Fruit fly (Drosophila melanogaster): ENCODE measurements around the gene CG3309.

Gene CG3309

DNA sequence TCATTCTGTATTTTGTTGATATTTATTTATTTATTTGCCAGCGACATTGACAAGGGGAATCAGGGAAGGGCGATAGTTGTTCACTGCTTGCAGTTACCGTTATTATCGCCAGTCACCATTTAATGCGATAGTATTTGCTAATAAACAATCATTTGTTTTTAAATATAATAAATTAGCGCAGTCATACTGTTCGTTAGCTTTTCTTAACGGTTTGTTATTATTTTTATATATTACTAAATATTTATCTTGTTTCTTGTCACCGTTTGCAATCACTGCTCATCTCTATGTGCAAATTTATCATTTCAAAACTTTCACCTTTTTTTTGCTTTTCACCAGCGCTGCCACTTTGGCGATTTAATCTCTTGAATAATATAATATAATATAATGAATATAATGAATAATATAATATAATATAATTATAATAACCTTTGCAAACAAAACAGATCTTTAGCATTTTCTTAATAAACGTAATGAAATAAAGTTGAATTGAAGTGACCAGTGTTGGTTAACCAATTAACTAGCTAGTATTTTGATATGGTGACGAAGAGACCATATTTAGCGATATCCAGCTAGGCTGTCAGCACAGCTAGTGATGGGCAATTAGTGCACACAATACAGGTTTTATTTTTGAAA, at the start of gene CG3309, which contains the start of gene XRCC1:
TSS of gene CG3309 (minus strand) at position 82 of the 633 bp plus-strand sequence.
TSS of gene XRCC1 (plus strand) at position 611 of the 633 bp plus-strand sequence.
- TF ChIP-seq CG8478 (optimal IDR thresholded peaks at IDR 0.05) (no peak), CTCF (optimal IDR thresholded peaks at IDR 0.05) (no peak)

DNA sequence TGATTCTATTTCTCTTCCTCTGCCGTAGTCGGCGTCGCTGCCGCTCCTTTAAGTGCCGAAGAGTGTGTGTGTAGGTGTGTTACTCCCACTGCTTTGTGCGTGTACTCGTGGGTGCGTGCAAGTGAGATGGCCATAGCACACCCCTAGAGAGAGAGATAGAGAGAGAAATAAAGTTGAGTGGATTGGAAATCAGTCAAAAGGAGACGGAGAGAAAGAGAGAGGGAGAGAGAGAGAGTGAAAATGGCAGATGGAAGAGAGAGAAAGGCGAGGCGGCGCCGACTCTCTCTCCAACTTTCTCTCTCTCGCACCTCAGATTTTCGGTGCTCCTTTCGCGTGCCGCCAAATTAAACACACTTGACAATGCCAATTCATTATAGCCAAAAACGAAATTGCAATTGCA, 34.9 kb upstream of the CG3309 start:
- TF ChIP-seq CG8478 (optimal IDR thresholded peaks at IDR 0.05) (no peak), CTCF (optimal IDR thresholded peaks at IDR 0.05) (no peak)

DNA sequence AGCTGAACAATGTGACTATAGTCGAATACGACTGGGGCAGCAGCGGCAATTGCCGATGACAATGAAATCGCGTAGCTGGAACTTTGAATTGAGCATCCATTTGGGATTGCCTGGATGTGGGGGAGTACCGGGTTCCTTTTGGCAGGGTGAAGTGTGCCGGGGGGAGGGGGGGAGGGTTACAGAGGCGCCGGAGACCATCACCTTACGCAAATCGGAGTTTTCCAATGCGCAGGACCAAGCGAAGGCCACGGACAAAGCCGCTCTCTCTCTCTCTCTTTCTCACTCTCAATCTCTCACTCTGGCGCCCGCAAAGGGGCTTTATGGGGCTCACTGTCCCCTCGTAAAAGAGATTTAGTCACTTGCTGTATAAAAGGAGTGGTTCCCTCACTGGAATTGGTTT, 34.0 kb upstream of the CG3309 start:
- TF ChIP-seq CG8478 (optimal IDR thresholded peaks at IDR 0.05) (no peak), CTCF (optimal IDR thresholded peaks at IDR 0.05) (no peak)

DNA sequence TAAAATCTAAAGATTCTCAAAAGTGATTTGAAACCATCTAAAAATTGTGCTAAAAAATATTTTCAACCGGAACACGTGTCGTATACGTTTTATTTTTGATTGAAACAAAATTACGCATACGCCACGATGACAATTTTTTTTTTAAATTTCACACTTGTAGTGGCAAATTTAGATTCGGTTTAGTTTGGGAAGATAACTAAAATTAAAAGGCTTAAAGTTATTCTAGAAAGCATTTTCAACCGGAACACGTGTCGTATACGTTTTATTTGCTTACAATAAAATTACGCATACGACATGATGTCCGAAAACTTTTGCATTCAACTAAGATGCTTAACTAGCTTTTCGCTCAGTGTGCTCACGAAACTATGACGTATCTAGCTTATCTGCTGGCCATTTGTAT, 29.7 kb upstream of the CG3309 start:
- TF ChIP-seq CG8478 (optimal IDR thresholded peaks at IDR 0.05), result no peak
- TF ChIP-seq CTCF (optimal IDR thresholded peaks at IDR 0.05), result no peak

DNA sequence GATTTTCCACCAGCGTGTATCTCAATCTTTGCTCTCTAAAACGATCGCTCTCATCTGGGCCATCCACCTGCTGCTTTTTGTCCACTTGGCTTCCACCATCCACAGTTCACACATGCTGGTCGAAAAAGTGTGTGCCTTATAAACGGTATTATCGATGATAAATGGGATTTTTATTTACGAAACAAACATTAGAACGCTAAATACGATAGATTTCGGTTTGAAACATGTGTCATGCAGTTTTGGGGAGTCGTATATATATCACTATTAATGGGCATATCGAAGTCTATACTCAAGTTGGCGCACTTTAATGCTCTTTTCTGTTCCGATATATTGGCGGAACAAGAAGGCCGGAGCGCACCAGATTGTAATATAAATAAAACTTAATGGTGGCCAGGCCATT, 27.9 kb upstream of the CG3309 start:
- TF ChIP-seq CG8478 (optimal IDR thresholded peaks at IDR 0.05), result no peak
- TF ChIP-seq CTCF (optimal IDR thresholded peaks at IDR 0.05), result no peak

DNA sequence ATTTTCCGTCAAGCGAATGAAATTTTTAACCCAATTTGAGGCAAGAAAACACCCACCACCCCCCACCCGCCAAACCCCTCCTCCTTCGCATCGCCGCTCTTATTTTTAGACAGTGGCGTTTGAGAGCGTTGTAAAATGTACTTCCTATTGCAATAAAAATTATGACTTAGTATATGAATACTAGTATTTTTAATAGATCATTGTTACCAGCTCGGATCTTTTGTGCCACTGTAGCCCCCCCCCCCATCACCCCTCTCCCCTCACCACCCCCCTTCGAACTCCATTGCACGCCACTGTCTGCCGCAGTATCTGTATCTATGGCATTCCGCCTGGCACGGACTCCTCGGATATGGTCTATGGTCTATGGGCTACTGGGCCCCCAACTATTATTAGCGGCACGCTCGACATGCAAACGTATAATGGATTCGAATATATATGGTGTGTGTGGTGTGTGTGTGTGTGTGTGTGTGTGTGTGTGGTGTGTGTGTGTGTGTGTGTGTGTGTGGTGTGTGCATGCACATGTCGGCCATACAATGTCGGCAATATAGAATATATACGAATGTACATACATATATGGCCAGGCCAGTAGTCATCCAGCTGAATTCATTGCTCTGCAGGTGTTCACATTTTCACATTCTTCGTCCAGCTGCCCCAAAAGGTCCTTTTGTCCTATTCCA, 20.9 kb upstream of the CG3309 start:
- TF ChIP-seq CG8478 (optimal IDR thresholded peaks at IDR 0.05) (no peak), CTCF (optimal IDR thresholded peaks at IDR 0.05) (no peak)

DNA sequence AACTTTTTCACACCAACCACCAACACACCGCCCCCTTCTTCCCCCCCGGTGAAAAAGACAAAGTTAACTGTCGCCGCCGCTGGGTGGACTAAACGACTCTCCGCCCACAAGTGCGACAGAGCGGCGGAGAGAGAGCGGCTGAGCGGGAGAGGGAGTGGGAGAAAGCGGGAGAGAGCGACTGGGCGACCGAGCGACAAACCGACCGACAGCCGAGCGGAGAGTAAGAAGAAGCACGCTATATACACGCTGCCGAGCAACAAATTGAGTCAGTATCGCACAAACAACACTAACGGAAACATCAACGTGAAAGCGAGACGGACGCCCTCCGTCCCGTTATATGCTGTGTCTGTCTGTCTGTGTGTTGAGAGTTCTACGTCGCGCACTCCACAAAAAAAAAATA, 10.8 kb upstream of the CG3309 start, which contains the start of gene SK:
TSS of gene SK (plus strand) at position 267 of the 400 bp plus-strand sequence.
- TF ChIP-seq CG8478 (optimal IDR thresholded peaks at IDR 0.05) (no peak), CTCF (optimal IDR thresholded peaks at IDR 0.05) (no peak)

DNA sequence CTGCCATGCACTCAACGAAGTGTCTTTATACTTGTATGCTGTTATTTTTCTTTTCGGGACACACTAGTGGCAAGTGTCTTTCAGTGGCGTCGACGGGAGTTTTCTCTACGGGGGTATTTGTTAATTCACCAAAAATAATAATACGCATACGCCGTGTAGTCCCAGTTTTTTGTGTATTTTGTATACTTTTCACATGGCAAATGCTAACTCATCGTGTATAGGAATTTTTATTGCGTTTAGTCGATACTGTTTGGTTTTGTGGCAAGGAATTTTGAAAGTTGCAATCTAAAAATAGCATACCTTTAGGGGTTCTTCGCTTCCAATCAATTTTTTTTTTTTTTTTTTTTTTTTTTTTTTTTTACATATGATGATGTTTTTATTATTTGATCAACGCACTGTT, 9.3 kb upstream of the CG3309 start:
- TF ChIP-seq CTCF (optimal IDR thresholded peaks at IDR 0.05) (no peak), CG8478 (optimal IDR thresholded peaks at IDR 0.05) (no peak)

DNA sequence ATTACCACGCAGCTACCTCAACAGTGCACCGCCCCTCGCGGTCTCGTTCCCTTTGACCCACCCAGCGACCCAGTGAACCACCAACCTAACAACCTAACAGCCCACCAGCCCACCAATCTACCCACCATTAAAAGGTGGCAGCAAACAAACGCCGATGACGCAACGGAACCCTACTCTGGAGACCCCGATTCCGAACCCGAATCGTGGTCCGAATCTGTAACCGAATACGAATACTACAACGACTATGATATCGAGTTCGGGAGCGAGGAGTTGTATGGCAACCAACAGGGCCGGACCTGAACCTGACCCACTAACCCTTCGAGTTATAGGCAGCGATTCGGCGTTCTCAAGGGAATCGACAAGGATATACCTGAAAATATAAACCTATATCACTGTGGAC, 8.2 kb upstream of the CG3309 start:
- TF ChIP-seq CTCF (optimal IDR thresholded peaks at IDR 0.05) (no peak), CG8478 (optimal IDR thresholded peaks at IDR 0.05) (no peak)

DNA sequence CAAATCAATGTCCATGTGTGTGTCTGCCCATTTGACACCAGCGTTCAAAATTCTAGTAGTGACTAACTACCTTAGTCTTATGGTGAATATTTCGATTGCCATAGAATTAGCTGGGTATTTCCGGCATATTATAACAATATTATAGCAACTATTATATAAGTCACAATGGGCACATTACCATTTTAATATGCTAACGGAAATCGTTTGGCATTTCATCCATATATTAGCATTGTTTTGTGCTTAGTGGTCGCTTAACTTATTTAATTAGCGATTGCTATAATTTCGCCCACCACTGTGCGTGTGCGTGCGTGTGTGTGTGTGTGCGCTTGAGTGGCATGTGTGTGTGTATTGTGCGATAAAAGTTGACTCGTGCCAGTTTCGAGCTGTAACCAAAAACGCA, 7.6 kb upstream of the CG3309 start:
- TF ChIP-seq CTCF (optimal IDR thresholded peaks at IDR 0.05) (no peak), CG8478 (optimal IDR thresholded peaks at IDR 0.05) (no peak)

DNA sequence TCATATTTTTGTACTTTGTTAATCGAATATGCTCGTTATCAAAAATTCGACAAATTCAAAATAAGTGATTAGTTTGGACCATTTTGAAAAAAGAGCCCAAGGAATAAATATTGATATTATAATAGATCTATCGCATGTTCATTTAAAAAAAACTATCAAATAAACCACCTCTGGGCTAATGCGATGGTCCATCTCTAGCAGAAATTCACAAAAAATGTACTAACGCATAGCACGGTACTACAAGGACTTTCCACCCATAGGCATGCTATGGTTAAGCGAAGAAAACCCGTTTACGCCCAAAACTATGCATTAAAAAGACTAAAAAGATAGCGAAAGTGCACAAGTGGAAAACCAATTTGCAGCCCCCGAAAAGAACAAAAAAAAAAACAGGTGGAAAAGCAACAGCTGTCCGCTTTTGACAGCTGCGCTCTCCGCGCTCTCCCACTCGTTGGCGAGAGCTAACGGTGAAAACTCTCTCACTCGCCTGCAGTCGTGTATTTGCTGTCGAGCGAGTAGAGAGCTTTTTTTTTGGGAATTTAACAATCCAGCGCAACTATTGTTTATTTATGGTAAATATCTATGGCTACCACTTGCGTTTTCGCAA, 3.2 kb upstream of the CG3309 start, which contains the start of gene CanB:
TSS of gene CanB (plus strand) at position 241 of the 604 bp plus-strand sequence.
- TF ChIP-seq CG8478 (optimal IDR thresholded peaks at IDR 0.05) (no peak), CTCF (optimal IDR thresholded peaks at IDR 0.05) (peak in 1 of 2 experiments; percentile 4)

DNA sequence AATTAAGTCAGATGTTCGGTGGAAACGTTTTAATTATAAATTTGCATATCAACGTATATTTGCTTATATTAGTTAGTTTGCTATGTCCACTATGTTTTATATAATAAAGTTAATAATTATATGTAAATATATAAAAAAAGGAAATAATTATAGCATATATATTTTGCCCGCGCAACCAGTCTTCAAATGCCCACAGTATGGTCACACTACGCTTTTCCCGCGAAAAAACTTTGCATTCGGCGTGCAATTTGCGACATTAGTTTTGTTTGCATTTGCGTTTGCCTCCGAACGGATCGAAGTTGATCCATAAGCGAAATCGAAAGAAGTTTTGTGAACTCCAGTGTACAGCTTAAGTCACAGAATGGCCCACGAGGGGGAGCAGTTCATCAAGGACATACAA, 5.5 kb downstream of the CG3309 start, which contains the start of gene Mcm3:
TSS of gene Mcm3 (plus strand) at position 220 of the 400 bp plus-strand sequence.
- TF ChIP-seq CTCF (optimal IDR thresholded peaks at IDR 0.05), result no peak
- TF ChIP-seq CG8478 (optimal IDR thresholded peaks at IDR 0.05), result no peak

DNA sequence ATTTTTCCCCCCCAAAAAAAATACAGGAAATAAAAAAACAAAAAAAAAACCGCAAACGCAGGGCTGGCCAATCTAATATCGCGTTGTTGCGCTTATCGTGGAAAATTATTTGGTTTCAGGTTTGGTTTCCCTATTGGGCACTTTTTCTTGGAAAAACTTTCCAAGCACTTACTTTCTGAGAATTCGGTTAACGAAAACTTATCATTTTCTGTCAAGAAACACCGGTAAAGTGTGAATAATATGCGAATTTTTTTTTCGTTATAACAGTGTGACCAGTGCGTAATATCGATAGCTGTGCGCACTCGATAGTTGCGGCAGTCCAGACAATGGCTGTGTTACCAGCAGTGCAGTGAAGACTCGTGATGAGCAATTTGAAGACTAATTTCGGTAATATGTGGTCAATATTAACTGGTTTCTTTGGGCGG, 6.7 kb downstream of the CG3309 start, which contains the start of gene Rnp4F:
TSS of gene Rnp4F (minus strand) at position 238 of the 425 bp plus-strand sequence.
- TF ChIP-seq CTCF (optimal IDR thresholded peaks at IDR 0.05), result peak in 1 of 2 experiments; percentile 8
- no peak for TF ChIP-seq CG8478 (optimal IDR thresholded peaks at IDR 0.05)

DNA sequence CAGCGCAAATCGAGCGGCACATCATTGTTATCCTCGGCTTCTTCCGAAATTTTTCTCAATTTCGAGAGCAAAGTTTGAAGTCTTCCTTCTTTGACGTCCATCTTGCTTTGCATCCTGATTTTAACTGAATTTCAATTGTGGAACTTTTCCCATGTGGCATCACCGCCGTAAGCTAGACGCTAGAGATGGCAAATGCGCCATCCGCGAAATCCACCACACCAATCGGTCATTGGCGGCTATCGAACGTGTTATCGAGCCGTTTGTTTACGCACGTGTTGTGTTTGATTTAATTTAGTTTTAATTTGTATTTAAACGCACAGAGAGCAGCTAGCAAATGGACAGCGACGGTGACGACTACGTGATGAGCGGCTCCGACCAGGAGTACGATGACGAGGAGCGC, 12.0 kb downstream of the CG3309 start, which contains the start of the genes CG15930 and Sas10:
TSS of gene CG15930 (minus strand) at position 126 of the 400 bp plus-strand sequence.
TSS of gene Sas10 (plus strand) at position 240 of the 400 bp plus-strand sequence.
- TF ChIP-seq CG8478 (optimal IDR thresholded peaks at IDR 0.05), result no peak
- TF ChIP-seq CTCF (optimal IDR thresholded peaks at IDR 0.05), result no peak

DNA sequence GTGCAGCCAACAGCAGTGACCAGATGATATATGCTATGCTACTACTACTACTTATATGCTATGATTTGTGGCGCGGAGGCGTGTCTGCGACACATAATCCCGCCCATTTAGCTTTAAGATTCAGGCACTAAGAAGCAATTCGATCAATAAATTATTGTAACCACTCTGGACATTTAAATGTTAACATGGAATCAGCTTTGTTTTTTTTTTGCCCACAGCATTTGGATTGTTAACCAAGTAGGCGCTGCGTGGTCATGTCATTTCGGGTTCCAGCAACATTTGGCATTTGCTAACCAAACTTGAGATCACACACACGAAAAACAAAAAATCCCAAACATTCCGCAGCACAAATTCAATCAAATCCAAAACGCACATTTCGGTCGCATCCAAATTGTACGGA, 16.2 kb downstream of the CG3309 start, which contains the start of gene CG4198:
TSS of gene CG4198 (plus strand) at position 301 of the 400 bp plus-strand sequence.
- no peak for TF ChIP-seq CG8478 (optimal IDR thresholded peaks at IDR 0.05)

Data from S2 (cell line).